Fruit fly (Drosophila melanogaster) whole organism, adult: ENCODE measurements around the gene Lcp65Af.

ENCODE experiments used
- CG14711 ChIP-seq: fragments of 200-800 bp; sonication (Bioruptor generic); optimal IDR thresholded peaks from 2 replicates; lab custom pipeline; 2018; ENCODE audit warnings: missing biosample characterization, mild to moderate bottlenecking, missing genetic modification characterization, moderate library complexity
- CG1620 ChIP-seq: fragments of 200-800 bp; sonication (Bioruptor generic); optimal IDR thresholded peaks from 2 replicates; lab custom pipeline; 2016; ENCODE audit warnings: missing biosample characterization, missing genetic modification characterization
- CG33017 ChIP-seq: fragments of 200-800 bp; sonication (Bioruptor generic); optimal IDR thresholded peaks from 2 replicates; lab custom pipeline; 2018; ENCODE audit warnings: missing biosample characterization, mild to moderate bottlenecking, missing genetic modification characterization, moderate library complexity
- Clk ChIP-seq: fragments of 200-800 bp; sonication (Bioruptor generic); optimal IDR thresholded peaks from 2 replicates; lab custom pipeline; 2017; ENCODE audit warnings: missing biosample characterization, missing genetic modification characterization
- Mnt ChIP-seq: fragments of 200-800 bp; sonication (Bioruptor generic); optimal IDR thresholded peaks from 2 replicates; lab custom pipeline; 2016; ENCODE audit warnings: missing biosample characterization, mild to moderate bottlenecking, missing genetic modification characterization
- kay ChIP-seq: fragments of 200-800 bp; sonication (Bioruptor generic); peaks from one replicate; lab custom pipeline; 2016; ENCODE audit warnings: missing biosample characterization, missing genetic modification characterization, borderline replicate concordance
- ovo ChIP-seq: fragments of 200-800 bp; sonication (Bioruptor generic); optimal IDR thresholded peaks from 2 replicates; lab custom pipeline; 2016; ENCODE audit warnings: missing biosample characterization, missing genetic modification characterization
- pad ChIP-seq: fragments of 200-800 bp; sonication (Bioruptor generic); optimal IDR thresholded peaks from 3 replicates; lab custom pipeline; 2017; ENCODE audit warnings: missing biosample characterization, missing genetic modification characterization, mild to moderate bottlenecking, moderate library complexity, missing genetic modification reagents

DNA sequence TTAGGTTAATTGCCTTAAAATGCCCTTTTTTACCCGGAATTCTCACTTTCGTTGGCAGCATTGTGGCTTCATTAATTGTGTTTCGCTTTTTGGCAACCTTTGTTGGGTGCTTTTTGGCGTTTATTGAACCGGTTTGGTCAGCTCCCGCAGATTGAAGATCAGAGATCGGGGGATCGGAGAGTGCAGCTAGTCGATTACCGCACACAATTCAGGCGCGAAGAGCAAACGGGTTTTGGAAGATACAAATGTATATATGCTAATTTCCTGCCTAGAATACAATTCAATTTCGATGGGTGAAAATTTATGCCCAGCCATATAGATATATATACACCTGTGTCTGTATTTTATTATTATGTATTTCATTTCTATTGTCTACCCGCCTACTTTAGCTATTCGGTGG lies 4.9 kb upstream of the Lcp65Af start:
- TF ChIP-seq CG14711 (tag; lab: Kevin White, UChicago) (no peak), pad (GFP tag; lab: Kevin White, UChicago) (no peak), CG1620 (no peak), Mnt (GFP tag; lab: Kevin White, UChicago) (no peak), Clk (GFP tag; lab: Kevin White, UChicago) (no peak), CG33017 (tag; lab: Kevin White, UChicago) (no peak), kay (no peak), ovo (GFP tag; lab: Kevin White, UChicago) (no peak)
